Fruit fly (Drosophila melanogaster) whole organism, embryonic: Measurements from ENCODE around the gene CG10513.

Experiments used
- C15 ChIP-seq: fragments of 200-800 bp; sonication (Bioruptor generic); IDR thresholded peaks from 3 replicates; pipeline ENCODE4 v1.3.6; 2022; ENCODE audit warnings: missing biosample characterization, missing genetic modification characterization
- CG10654 ChIP-seq: fragments of 200-800 bp; sonication (Bioruptor generic); optimal IDR thresholded peaks from 2 replicates; lab custom pipeline; 2016; ENCODE audit warnings: missing biosample characterization, missing genetic modification characterization
- CG12104 ChIP-seq: fragments of 200-800 bp; sonication (Bioruptor generic); optimal IDR thresholded peaks from 3 replicates; lab custom pipeline; 2016; ENCODE audit warnings: missing biosample characterization, missing genetic modification characterization
- CG12219 ChIP-seq: fragments of 200-800 bp; sonication (Bioruptor generic); optimal IDR thresholded peaks from 3 replicates; lab custom pipeline; 2018; ENCODE audit warnings: missing biosample characterization, mild to moderate bottlenecking, missing genetic modification characterization
- CG15514 ChIP-seq: fragments of 200-800 bp; sonication (Bioruptor generic); optimal IDR thresholded peaks from 3 replicates; lab custom pipeline; 2017; ENCODE audit warnings: missing biosample characterization, missing genetic modification characterization, mild to moderate bottlenecking, moderate library complexity, missing genetic modification reagents
- CG1603 ChIP-seq: fragments of 200-800 bp; sonication (Bioruptor generic); optimal IDR thresholded peaks from 2 replicates; lab custom pipeline; 2019; ENCODE audit warnings: missing biosample characterization, mild to moderate bottlenecking, missing genetic modification characterization, moderate library complexity
- CG18476 ChIP-seq: fragments of 200-800 bp; sonication (Bioruptor generic); optimal IDR thresholded peaks from 2 replicates; lab custom pipeline; 2016; ENCODE audit warnings: missing biosample characterization, mild to moderate bottlenecking, missing genetic modification characterization
- CG2116 ChIP-seq: fragments of 200-800 bp; sonication (Bioruptor generic); optimal IDR thresholded peaks from 3 replicates; lab custom pipeline; 2018; ENCODE audit warnings: missing biosample characterization, mild to moderate bottlenecking, missing genetic modification characterization
- CG2199 ChIP-seq: fragments of 200-800 bp; sonication (Bioruptor generic); IDR thresholded peaks from 3 replicates; pipeline ENCODE4 v1.3.6; 2022; ENCODE audit warnings: missing biosample characterization, missing genetic modification characterization
- CG33557 ChIP-seq: fragments of 200-800 bp; sonication (Bioruptor generic); optimal IDR thresholded peaks from 2 replicates; lab custom pipeline; 2019; ENCODE audit warnings: missing biosample characterization, mild to moderate bottlenecking, missing genetic modification characterization, moderate library complexity
- CG3726 ChIP-seq: fragments of 200-800 bp; sonication (Bioruptor generic); IDR thresholded peaks from 3 replicates; pipeline ENCODE4, ENCODE4 v1.3.6; 2022; ENCODE audit warnings: missing biosample characterization, missing genetic modification characterization
- CG3838 ChIP-seq: fragments of 200-800 bp; sonication (Bioruptor generic); optimal IDR thresholded peaks from 3 replicates; lab custom pipeline; 2016; ENCODE audit warnings: missing biosample characterization, missing genetic modification characterization
- CG43689 ChIP-seq: fragments of 200-800 bp; sonication (Bioruptor generic); IDR thresholded peaks from 2 replicates; pipeline ENCODE4 v1.3.6; 2022; ENCODE audit warnings: missing biosample characterization, missing genetic modification characterization
- CG6272 ChIP-seq: fragments of 200-800 bp; sonication (Bioruptor generic); IDR thresholded peaks from 2 replicates; pipeline ENCODE4 v1.3.6; 2022; ENCODE audit warnings: missing biosample characterization, missing genetic modification characterization
- CG6689 ChIP-seq: fragments of 200-800 bp; sonication (Bioruptor generic); IDR thresholded peaks from 2 replicates; pipeline ENCODE4 v1.3.6; 2022; ENCODE audit warnings: missing biosample characterization, missing genetic modification characterization
- CG7357 ChIP-seq: fragments of 200-800 bp; sonication (Bioruptor generic); IDR thresholded peaks from 3 replicates; pipeline ENCODE4 v1.3.6; 2022; ENCODE audit warnings: missing biosample characterization, missing genetic modification characterization
- CG7556 ChIP-seq: fragments of 200-800 bp; sonication (Bioruptor generic); optimal IDR thresholded peaks from 2 replicates; lab custom pipeline; 2017; ENCODE audit warnings: missing biosample characterization, mild to moderate bottlenecking, missing genetic modification characterization
- CG8281 ChIP-seq: fragments of 200-800 bp; sonication (Bioruptor generic); optimal IDR thresholded peaks from 2 replicates; lab custom pipeline; 2018; ENCODE audit warnings: missing biosample characterization, mild to moderate bottlenecking, missing genetic modification characterization, moderate library complexity
- CG8359 ChIP-seq: fragments of 200-800 bp; sonication (Bioruptor generic); optimal IDR thresholded peaks from 2 replicates; lab custom pipeline; 2017; ENCODE audit warnings: missing biosample characterization, mild to moderate bottlenecking, missing genetic modification characterization, borderline replicate concordance
- CG9437 ChIP-seq: fragments of 200-800 bp; sonication (Bioruptor generic); optimal IDR thresholded peaks from 2 replicates; lab custom pipeline; 2018; ENCODE audit warnings: missing biosample characterization, mild to moderate bottlenecking, missing genetic modification characterization
- CG9817 ChIP-seq: fragments of 200-800 bp; sonication (Bioruptor generic); optimal IDR thresholded peaks from 2 replicates; lab custom pipeline; 2018; ENCODE audit warnings: missing biosample characterization, mild to moderate bottlenecking, missing genetic modification characterization, moderate library complexity
- CoRest ChIP-seq: fragments of 200-800 bp; sonication (Bioruptor generic); optimal IDR thresholded peaks from 3 replicates; lab custom pipeline; 2018; ENCODE audit warnings: missing biosample characterization, mild to moderate bottlenecking, missing genetic modification characterization, moderate library complexity
- Dref ChIP-seq: fragments of 200-800 bp; sonication (Bioruptor generic); IDR thresholded peaks from 2 replicates; pipeline ENCODE4 v1.3.6; 2022; ENCODE audit warnings: missing biosample characterization, missing genetic modification characterization
- Fer1 ChIP-seq: fragments of 200-800 bp; sonication (Bioruptor generic); optimal IDR thresholded peaks from 2 replicates; lab custom pipeline; 2017; ENCODE audit warnings: missing biosample characterization, mild to moderate bottlenecking, missing genetic modification characterization
- GATAe ChIP-seq: fragments of 200-800 bp; sonication (Bioruptor generic); conservative IDR thresholded peaks from 2 replicates; pipeline ENCODE4 v1.3.6; 2022; ENCODE audit warnings: missing biosample characterization, missing genetic modification characterization
- HLHmδ ChIP-seq: fragments of 200-800 bp; sonication (Bioruptor generic); optimal IDR thresholded peaks from 2 replicates; lab custom pipeline; 2018; ENCODE audit warnings: missing biosample characterization, mild to moderate bottlenecking, missing genetic modification characterization, moderate library complexity
- Hsf ChIP-seq: fragments of 200-800 bp; sonication (Bioruptor generic); optimal IDR thresholded peaks from 3 replicates; lab custom pipeline; 2016; ENCODE audit warnings: missing biosample characterization, missing genetic modification characterization
- Lhr ChIP-seq: fragments of 200-800 bp; sonication (Bioruptor generic); optimal IDR thresholded peaks from 3 replicates; lab custom pipeline; 2017; ENCODE audit warnings: mild to moderate bottlenecking, missing biosample characterization, missing genetic modification reagents, missing genetic modification characterization
- Opbp ChIP-seq: fragments of 200-800 bp; sonication (Bioruptor generic); IDR thresholded peaks from 3 replicates; pipeline ENCODE4 v1.3.6; 2022; ENCODE audit warnings: missing biosample characterization, missing genetic modification characterization; ENCODE audit not compliant: partially characterized antibody
- Optix ChIP-seq: fragments of 200-800 bp; sonication (Bioruptor generic); IDR thresholded peaks from 3 replicates; pipeline ENCODE4 v1.3.6; 2022; ENCODE audit warnings: missing biosample characterization, missing genetic modification characterization
- Pdp1 ChIP-seq, 2 experiments: fragments of 200-800 bp; sonication (Bioruptor generic); optimal IDR thresholded peaks; 3 replicates each; lab custom pipeline; 2016; ENCODE audit warnings: missing biosample characterization in 2 of 2, missing genetic modification characterization in 2 of 2, mild to moderate bottlenecking in 1 of 2, moderate library complexity in 1 of 2
- Rfx ChIP-seq: fragments of 200-800 bp; sonication (Bioruptor generic); IDR thresholded peaks from 2 replicates; pipeline ENCODE4 v1.3.6; 2022; ENCODE audit warnings: missing biosample characterization, missing genetic modification characterization
- Six4 ChIP-seq: fragments of 200-800 bp; sonication (Bioruptor generic); optimal IDR thresholded peaks from 2 replicates; lab custom pipeline; 2016; ENCODE audit warnings: missing biosample characterization, missing genetic modification characterization
- Ssrp ChIP-seq: fragments of 200-800 bp; sonication (Bioruptor generic); optimal IDR thresholded peaks from 2 replicates; lab custom pipeline; 2018; ENCODE audit warnings: missing biosample characterization, mild to moderate bottlenecking, missing genetic modification characterization, moderate library complexity
- ash1 ChIP-seq: fragments of 200-800 bp; sonication (Bioruptor generic); optimal IDR thresholded peaks from 2 replicates; lab custom pipeline; 2018; ENCODE audit warnings: missing biosample characterization, mild to moderate bottlenecking, missing genetic modification characterization
- chinmo ChIP-seq: fragments of 200-800 bp; sonication (Bioruptor generic); IDR thresholded peaks from 4 replicates; pipeline ENCODE4 v1.3.6; 2022; ENCODE audit warnings: missing biosample characterization, missing genetic modification characterization; ENCODE audit not compliant: partially characterized antibody
- ci ChIP-seq: fragments of 200-800 bp; sonication (Bioruptor generic); IDR thresholded peaks from 3 replicates; pipeline ENCODE4 v1.3.6; 2022; ENCODE audit warnings: missing biosample characterization, missing genetic modification characterization
- emc ChIP-seq: fragments of 200-800 bp; sonication (Bioruptor generic); optimal IDR thresholded peaks from 2 replicates; lab custom pipeline; 2016; ENCODE audit warnings: missing biosample characterization, missing genetic modification characterization
- grau ChIP-seq: fragments of 200-800 bp; optimal IDR thresholded peaks from 3 replicates; lab custom pipeline; 2019; ENCODE audit warnings: missing biosample characterization, mild to moderate bottlenecking, missing genetic modification characterization, moderate library complexity
- gsb-n ChIP-seq: fragments of 200-800 bp; sonication (Bioruptor generic); optimal IDR thresholded peaks from 3 replicates; lab custom pipeline; 2018; ENCODE audit warnings: missing biosample characterization, mild to moderate bottlenecking, missing genetic modification characterization
- hb ChIP-seq: fragments of 200-800 bp; sonication (Bioruptor generic); IDR thresholded peaks from 3 replicates; pipeline ENCODE4 v1.3.6; 2022; ENCODE audit warnings: missing biosample characterization, missing genetic modification characterization; ENCODE audit not compliant: partially characterized antibody
- nmo ChIP-seq: fragments of 200-800 bp; sonication (Bioruptor generic); optimal IDR thresholded peaks from 2 replicates; lab custom pipeline; 2018; ENCODE audit warnings: missing biosample characterization, mild to moderate bottlenecking, missing genetic modification characterization, moderate library complexity
- nom ChIP-seq: fragments of 200-800 bp; sonication (Bioruptor generic); optimal IDR thresholded peaks from 2 replicates; lab custom pipeline; 2017; ENCODE audit warnings: missing biosample characterization, missing genetic modification characterization, mild to moderate bottlenecking, moderate library complexity, missing genetic modification reagents
- pita ChIP-seq: fragments of 200-800 bp; sonication (Bioruptor generic); optimal IDR thresholded peaks from 2 replicates; lab custom pipeline; 2017; ENCODE audit warnings: missing biosample characterization, mild to moderate bottlenecking, missing genetic modification characterization
- pzg ChIP-seq: fragments of 200-800 bp; sonication (Bioruptor generic); optimal IDR thresholded peaks from 3 replicates; lab custom pipeline; 2018; ENCODE audit warnings: missing biosample characterization, mild to moderate bottlenecking, missing genetic modification characterization, moderate library complexity
- seq ChIP-seq: fragments of 200-800 bp; sonication (Bioruptor generic); IDR thresholded peaks from 2 replicates; pipeline ENCODE4 v1.3.6; 2022; ENCODE audit warnings: missing biosample characterization, missing genetic modification characterization
- sna ChIP-seq: fragments of 200-800 bp; sonication (Bioruptor generic); IDR thresholded peaks from 2 replicates; pipeline ENCODE4 v1.3.6; 2022; ENCODE audit warnings: missing biosample characterization, missing genetic modification characterization; ENCODE audit not compliant: partially characterized antibody
- zf30C ChIP-seq: fragments of 200-800 bp; sonication (Bioruptor generic); optimal IDR thresholded peaks from 3 replicates; lab custom pipeline; 2018; ENCODE audit warnings: missing biosample characterization, mild to moderate bottlenecking, missing genetic modification characterization
- zfh1 ChIP-seq: fragments of 200-800 bp; sonication (Bioruptor generic); IDR thresholded peaks from 3 replicates; pipeline ENCODE4 v1.3.6; 2022; ENCODE audit warnings: missing biosample characterization, missing genetic modification characterization

CG10513 gene

DNA sequence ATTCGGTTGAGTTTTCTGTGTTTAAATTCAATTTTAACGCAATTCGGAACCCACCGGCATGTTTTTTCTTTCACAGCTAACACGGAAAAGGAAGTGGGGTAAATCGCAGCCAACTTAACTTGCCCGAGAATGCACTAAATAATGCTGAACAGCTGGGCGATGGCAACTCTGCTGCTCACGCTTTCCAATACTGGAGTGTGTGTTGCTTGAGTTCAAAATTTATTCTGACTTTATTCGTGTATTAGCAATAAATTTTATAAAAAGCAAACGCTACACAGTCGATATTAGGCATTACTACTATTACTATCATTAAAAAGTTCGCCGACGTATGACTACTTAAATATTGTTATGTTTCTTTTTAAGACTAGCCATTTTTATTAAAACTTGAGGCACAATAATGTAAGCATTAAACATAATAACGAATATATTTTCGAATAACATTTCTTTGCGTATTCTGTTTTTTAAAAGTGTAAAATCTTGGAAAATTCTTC lies 29.6 kb downstream of the CG10513 start, which contains the start of the genes RpS27 and Nup37 (continued):
- TF ChIP-seq grau (tag; lab: Kevin White, UChicago) (peak; percentile 92), ash1 (GFP tag; lab: Kevin White, UChicago) (peak; percentile 99), CG8281 (tag; lab: Kevin White, UChicago) (peak; percentile 87), CG3838 (GFP tag; lab: Kevin White, UChicago) (peak; percentile 98), CG7556 (GFP tag; lab: Kevin White, UChicago) (peak; percentile 93), CG12104 (peak; percentile 99), Ssrp (tag; lab: Kevin White, UChicago) (peak; percentile 92), CG43689 (GFP tag; lab: Robert Waterston, UW) (peak; percentile 95), GATAe (GFP tag; lab: Robert Waterston, UW) (peak; percentile 87), CG3726 (GFP tag; lab: Robert Waterston, UW) (peak; percentile 95), Pdp1 (GFP tag; optimal IDR thresholded peaks at IDR 0.05; lab: Kevin White, UChicago) (peak; percentile 94 to 97), hb (GFP tag; lab: Robert Waterston, UW) (no peak), CG9817 (peak; percentile 99), CG10654 (peak; percentile 99), CG12219 (GFP tag; lab: Kevin White, UChicago) (peak; percentile 95), CG2116 (GFP tag; lab: Kevin White, UChicago) (peak; percentile 94), gsb-n (tag; lab: Kevin White, UChicago) (peak; percentile 95), Rfx (peak; percentile 99), HLHmδ (peak; percentile 100), CG7357 (GFP tag; lab: Robert Waterston, UW) (peak; percentile 73), CG8359 (GFP tag; lab: Kevin White, UChicago) (peak; percentile 94), emc (GFP tag; lab: Kevin White, UChicago) (peak; percentile 99), CG15514 (peak; percentile 96), seq (GFP tag; lab: Robert Waterston, UW) (peak; percentile 89), Optix (GFP tag; lab: Robert Waterston, UW) (peak; percentile 96), chinmo (no peak), nom (GFP tag; lab: Kevin White, UChicago) (peak; percentile 95), CG9437 (peak; percentile 94), zfh1 (peak; percentile 98), Hsf (GFP tag; lab: Kevin White, UChicago) (peak; percentile 98), CG6689 (GFP tag; lab: Robert Waterston, UW) (peak; percentile 91)

DNA sequence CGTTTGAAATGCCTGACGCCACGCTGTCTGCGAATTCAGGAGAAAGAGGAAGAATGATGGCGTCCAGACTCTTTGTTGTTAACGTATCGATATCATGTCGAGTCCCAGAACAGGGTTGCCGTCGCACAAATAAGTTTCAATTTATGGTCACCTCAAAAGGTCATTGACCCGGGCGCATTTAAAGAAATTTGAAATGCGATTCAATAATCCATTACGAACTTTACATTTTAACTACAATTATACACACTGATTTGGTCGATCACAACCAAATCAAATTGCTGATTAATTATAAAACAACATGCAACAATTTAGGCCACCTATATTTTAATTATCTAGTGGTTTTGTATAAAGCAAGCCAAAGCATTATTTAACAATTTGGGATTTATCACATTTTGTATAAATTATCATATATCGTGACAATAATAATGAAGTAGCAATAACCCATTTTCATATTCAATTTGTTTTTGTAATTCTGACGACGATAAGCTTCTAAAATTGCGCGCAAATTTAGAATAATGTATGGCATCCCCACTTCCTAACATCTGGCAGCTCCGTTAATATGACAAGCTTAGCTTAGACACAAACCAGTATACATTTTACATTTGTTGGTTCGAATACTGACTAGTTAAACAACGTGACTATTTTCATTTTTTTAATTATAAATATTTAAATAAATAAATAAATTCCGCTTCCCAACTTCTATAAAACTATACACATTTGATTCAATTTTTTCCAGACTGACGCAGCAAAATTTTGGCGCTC lies 31.8 kb downstream of the CG10513 start, which contains the start of gene bam:
TSS of gene bam (minus strand) at position 58 of the 762 bp plus-strand sequence.
- TF ChIP-seq zf30C (GFP tag; lab: Kevin White, UChicago), result no peak
- peak; percentile 81 for TF ChIP-seq pzg
- peak; percentile 15 for TF ChIP-seq CG33557 (GFP tag; lab: Kevin White, UChicago)
- TF ChIP-seq Six4 (GFP tag; lab: Kevin White, UChicago), result no peak
- peak; percentile 15 for TF ChIP-seq Fer1 (GFP tag; lab: Kevin White, UChicago)
- peak; percentile 57 for TF ChIP-seq CG1603
- peak; percentile 40 for TF ChIP-seq nmo (GFP tag; lab: Kevin White, UChicago)
- no peak for TF ChIP-seq C15
- no peak for TF ChIP-seq ci
- peak; percentile 84 for TF ChIP-seq Lhr (GFP tag; lab: Kevin White, UChicago)
- TF ChIP-seq Dref, result 0 out of 2 replicates have a peak, but pooled peaks have one; percentile 32
- TF ChIP-seq CG18476 (GFP tag; lab: Kevin White, UChicago), result no peak
- TF ChIP-seq CG2199 (GFP tag; lab: Robert Waterston, UW), result peak; percentile 59; the same call in 2 of the 3 replicates
- TF ChIP-seq Opbp (GFP tag; lab: Robert Waterston, UW), result 0 out of 3 replicates have a peak, but pooled peaks have one; percentile 31
- TF ChIP-seq GATAe (GFP tag; lab: Robert Waterston, UW), result no peak
- TF ChIP-seq CoRest (tag; lab: Kevin White, UChicago), result peak; percentile 64
- TF ChIP-seq sna (GFP tag; lab: Robert Waterston, UW), result no peak
- peak; percentile 86 for TF ChIP-seq pita (GFP tag; lab: Kevin White, UChicago)
- no peak for TF ChIP-seq CG6272 (GFP tag; lab: Robert Waterston, UW)
